Fruit fly (Drosophila melanogaster) whole organism, adult: ENCODE data around the gene CG11698.
A peak's percentile ranks its signal among the peaks of the same experiment; 100 is the strongest.

Experiments used
- CG11617 ChIP-seq: fragments of 200-800 bp; sonication (Bioruptor generic); optimal IDR thresholded peaks from 2 replicates; lab custom pipeline; 2017; ENCODE audit warnings: mild to moderate bottlenecking, missing biosample characterization, missing genetic modification reagents, missing genetic modification characterization
- CG12768 ChIP-seq: fragments of 200-800 bp; sonication (Bioruptor generic); optimal IDR thresholded peaks from 2 replicates; lab custom pipeline; 2017; ENCODE audit warnings: missing biosample characterization, missing genetic modification characterization, mild to moderate bottlenecking, moderate library complexity, missing genetic modification reagents
- CG14711 ChIP-seq: fragments of 200-800 bp; sonication (Bioruptor generic); optimal IDR thresholded peaks from 2 replicates; lab custom pipeline; 2018; ENCODE audit warnings: missing biosample characterization, mild to moderate bottlenecking, missing genetic modification characterization, moderate library complexity
- CG1620 ChIP-seq: fragments of 200-800 bp; sonication (Bioruptor generic); optimal IDR thresholded peaks from 2 replicates; lab custom pipeline; 2016; ENCODE audit warnings: missing biosample characterization, missing genetic modification characterization
- CG33017 ChIP-seq: fragments of 200-800 bp; sonication (Bioruptor generic); optimal IDR thresholded peaks from 2 replicates; lab custom pipeline; 2018; ENCODE audit warnings: missing biosample characterization, mild to moderate bottlenecking, missing genetic modification characterization, moderate library complexity
- CG5204 ChIP-seq: fragments of 200-800 bp; sonication (Bioruptor generic); optimal IDR thresholded peaks from 2 replicates; lab custom pipeline; 2016; ENCODE audit warnings: missing biosample characterization, missing genetic modification characterization
- CG7045 ChIP-seq: fragments of 200-800 bp; sonication (Bioruptor generic); optimal IDR thresholded peaks from 2 replicates; lab custom pipeline; 2017; ENCODE audit warnings: missing biosample characterization, mild to moderate bottlenecking, missing genetic modification characterization
- CG7101 ChIP-seq: fragments of 200-800 bp; sonication (Bioruptor generic); optimal IDR thresholded peaks from 2 replicates; lab custom pipeline; 2018; ENCODE audit warnings: missing biosample characterization, mild to moderate bottlenecking, missing genetic modification characterization, moderate library complexity
- Clk ChIP-seq: fragments of 200-800 bp; sonication (Bioruptor generic); optimal IDR thresholded peaks from 2 replicates; lab custom pipeline; 2017; ENCODE audit warnings: missing biosample characterization, missing genetic modification characterization
- Crg-1 ChIP-seq: fragments of 200-800 bp; sonication (Bioruptor generic); optimal IDR thresholded peaks from 2 replicates; lab custom pipeline; 2016; ENCODE audit warnings: missing biosample characterization, missing genetic modification characterization
- Hr96 ChIP-seq: fragments of 200-800 bp; sonication (Bioruptor generic); optimal IDR thresholded peaks from 2 replicates; lab custom pipeline; 2016; ENCODE audit warnings: missing biosample characterization, missing genetic modification characterization
- Mnt ChIP-seq: fragments of 200-800 bp; sonication (Bioruptor generic); optimal IDR thresholded peaks from 2 replicates; lab custom pipeline; 2016; ENCODE audit warnings: missing biosample characterization, mild to moderate bottlenecking, missing genetic modification characterization
- bab1 ChIP-seq: fragments of 200-800 bp; sonication (Bioruptor generic); optimal IDR thresholded peaks from 3 replicates; lab custom pipeline; 2019; ENCODE audit warnings: missing biosample characterization, mild to moderate bottlenecking, missing genetic modification characterization, moderate library complexity
- cic ChIP-seq: fragments of 200-800 bp; sonication (Bioruptor generic); optimal IDR thresholded peaks from 2 replicates; lab custom pipeline; 2017; ENCODE audit warnings: missing biosample characterization, mild to moderate bottlenecking, missing genetic modification characterization, moderate library complexity
- cnc ChIP-seq, 2 experiments: fragments of >200 bp; optimal IDR thresholded peaks; 2 replicates each; lab custom pipeline; 2017
- kay ChIP-seq: fragments of 200-800 bp; sonication (Bioruptor generic); peaks from one replicate; lab custom pipeline; 2016; ENCODE audit warnings: missing biosample characterization, missing genetic modification characterization, borderline replicate concordance
- ovo ChIP-seq: fragments of 200-800 bp; sonication (Bioruptor generic); optimal IDR thresholded peaks from 2 replicates; lab custom pipeline; 2016; ENCODE audit warnings: missing biosample characterization, missing genetic modification characterization
- pad ChIP-seq: fragments of 200-800 bp; sonication (Bioruptor generic); optimal IDR thresholded peaks from 3 replicates; lab custom pipeline; 2017; ENCODE audit warnings: missing biosample characterization, missing genetic modification characterization, mild to moderate bottlenecking, moderate library complexity, missing genetic modification reagents
- tj ChIP-seq: fragments of 200-800 bp; sonication (Bioruptor generic); optimal IDR thresholded peaks from 3 replicates; lab custom pipeline; 2017; ENCODE audit warnings: missing biosample characterization, mild to moderate bottlenecking, missing genetic modification characterization, moderate library complexity
- toe ChIP-seq: fragments of 200-800 bp; sonication (Bioruptor generic); optimal IDR thresholded peaks from 2 replicates; lab custom pipeline; 2016; ENCODE audit warnings: missing biosample characterization, missing genetic modification characterization

CG11698 gene

dm6 chr3R:8312037-8312436, at the start of gene CG11698, which contains the start of gene CG11694:
CG11698 (plus strand) TSS chr3R:8312188.
CG11694 (minus strand) TSS chr3R:8312137.
- TF ChIP-seq Clk (GFP tag; lab: Kevin White, UChicago) (no peak), kay (no peak), cnc (optimal IDR thresholded peaks at IDR 0.05; lab: Kevin White, UChicago) (no peak), CG5204 (GFP tag; lab: Kevin White, UChicago) (no peak), CG1620 (GFP tag; lab: Kevin White, UChicago) (no peak), CG14711 (tag; lab: Kevin White, UChicago) (no peak), CG7045 (GFP tag; lab: Kevin White, UChicago) (no peak), Mnt (GFP tag; lab: Kevin White, UChicago) (no peak)

DNA sequence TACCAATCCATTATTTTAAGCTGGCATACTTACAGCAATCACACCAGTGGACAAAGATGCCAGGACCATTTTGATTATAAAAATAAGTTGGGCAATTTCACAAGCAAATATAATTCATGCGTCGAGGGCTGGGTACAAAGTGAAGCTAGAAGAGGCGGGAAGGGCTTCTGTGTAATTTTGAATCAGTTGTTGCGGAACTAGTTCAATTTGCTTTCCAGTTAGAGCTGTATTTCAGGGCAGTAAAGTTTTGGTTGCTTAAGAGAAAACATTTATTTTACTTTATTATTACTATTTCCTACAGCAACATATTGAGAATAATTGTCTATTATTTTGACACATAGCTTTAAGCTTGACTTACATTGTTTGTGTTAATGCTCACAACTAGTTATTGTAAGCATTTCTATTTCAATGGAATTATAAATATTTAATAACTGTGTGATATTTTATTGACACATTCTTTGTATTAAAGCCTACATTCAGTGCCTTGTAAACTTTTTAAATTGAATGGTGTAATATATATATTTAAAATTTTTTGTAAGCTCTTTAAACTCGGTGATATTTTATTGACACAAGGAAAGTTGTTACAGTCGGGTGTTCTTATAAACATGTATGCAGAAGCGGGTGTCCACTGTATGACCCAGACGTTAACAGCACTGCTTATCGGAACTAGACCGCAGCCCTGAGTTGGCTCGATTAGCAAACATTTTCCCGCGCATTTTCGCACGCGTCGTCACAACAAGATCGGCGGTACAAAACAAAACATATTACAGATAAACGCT, 47.5 kb upstream of the CG11698 start, which contains the start of the genes RPA1 and Mcm2:
RPA1 (minus strand) TSS at position 150 of the 779 bp plus-strand sequence.
Mcm2 (plus strand) TSS at position 669 of the 779 bp plus-strand sequence.
- TF ChIP-seq Mnt (GFP tag; lab: Kevin White, UChicago) = peak; percentile 63
- TF ChIP-seq pad (GFP tag; lab: Kevin White, UChicago) = peak; percentile 68
- peak; percentile 86 for TF ChIP-seq CG12768 (GFP tag; lab: Kevin White, UChicago)
- TF ChIP-seq cnc (optimal IDR thresholded peaks at IDR 0.05; lab: Kevin White, UChicago) = no peak
- peak; percentile 70 for TF ChIP-seq CG7045 (GFP tag; lab: Kevin White, UChicago)
- peak; percentile 77 for TF ChIP-seq CG7101
- TF ChIP-seq toe (GFP tag; lab: Kevin White, UChicago) = peak; percentile 79
- TF ChIP-seq cic (GFP tag; lab: Kevin White, UChicago) = no peak
- TF ChIP-seq Crg-1 (GFP tag; lab: Kevin White, UChicago) = peak; percentile 44
- TF ChIP-seq bab1 = peak; percentile 51
- TF ChIP-seq CG14711 (tag; lab: Kevin White, UChicago) = peak; percentile 66
- peak; percentile 68 for TF ChIP-seq CG1620 (GFP tag; lab: Kevin White, UChicago)
- peak; percentile 84 for TF ChIP-seq CG11617 (GFP tag; lab: Kevin White, UChicago)
- no peak for TF ChIP-seq Clk (GFP tag; lab: Kevin White, UChicago)
- TF ChIP-seq Hr96 (GFP tag; lab: Kevin White, UChicago) = peak; percentile 47
- TF ChIP-seq ovo = peak; percentile 64
- TF ChIP-seq CG33017 = peak; percentile 73
- TF ChIP-seq kay = no peak
- peak; percentile 53 for TF ChIP-seq tj (GFP tag; lab: Kevin White, UChicago)
- TF ChIP-seq CG5204 (GFP tag; lab: Kevin White, UChicago) = peak; percentile 69

- TF ChIP-seq CG12768 (GFP tag; lab: Kevin White, UChicago) = no peak
- TF ChIP-seq Crg-1 (GFP tag; lab: Kevin White, UChicago) = no peak
- TF ChIP-seq CG11617 (GFP tag; lab: Kevin White, UChicago) = no peak
- peak; percentile 4 for TF ChIP-seq CG7101
- TF ChIP-seq Mnt (GFP tag; lab: Kevin White, UChicago) = peak; percentile 100
- no peak for TF ChIP-seq ovo
- peak; percentile 56 for TF ChIP-seq bab1
- no peak for TF ChIP-seq CG1620 (GFP tag; lab: Kevin White, UChicago)
- TF ChIP-seq Hr96 (GFP tag; lab: Kevin White, UChicago) = no peak
- no peak for TF ChIP-seq CG5204 (GFP tag; lab: Kevin White, UChicago)
- no peak for TF ChIP-seq tj (GFP tag; lab: Kevin White, UChicago)
- TF ChIP-seq cnc (optimal IDR thresholded peaks at IDR 0.05; lab: Kevin White, UChicago) = no peak
- TF ChIP-seq CG14711 (tag; lab: Kevin White, UChicago) = no peak
- no peak for TF ChIP-seq pad (GFP tag; lab: Kevin White, UChicago)
- no peak for TF ChIP-seq cic (GFP tag; lab: Kevin White, UChicago)
- no peak for TF ChIP-seq CG7045 (GFP tag; lab: Kevin White, UChicago)
- TF ChIP-seq CG33017 = no peak
- TF ChIP-seq toe (GFP tag; lab: Kevin White, UChicago) = no peak
- no peak for TF ChIP-seq Clk (GFP tag; lab: Kevin White, UChicago)
- TF ChIP-seq kay = no peak
Measured at dm6 chr3R:8269740-8270139, 42.2 kb upstream of the CG11698 start, which contains the start of gene CG9630. CG9630 (minus strand) TSS chr3R:8269896.

DNA sequence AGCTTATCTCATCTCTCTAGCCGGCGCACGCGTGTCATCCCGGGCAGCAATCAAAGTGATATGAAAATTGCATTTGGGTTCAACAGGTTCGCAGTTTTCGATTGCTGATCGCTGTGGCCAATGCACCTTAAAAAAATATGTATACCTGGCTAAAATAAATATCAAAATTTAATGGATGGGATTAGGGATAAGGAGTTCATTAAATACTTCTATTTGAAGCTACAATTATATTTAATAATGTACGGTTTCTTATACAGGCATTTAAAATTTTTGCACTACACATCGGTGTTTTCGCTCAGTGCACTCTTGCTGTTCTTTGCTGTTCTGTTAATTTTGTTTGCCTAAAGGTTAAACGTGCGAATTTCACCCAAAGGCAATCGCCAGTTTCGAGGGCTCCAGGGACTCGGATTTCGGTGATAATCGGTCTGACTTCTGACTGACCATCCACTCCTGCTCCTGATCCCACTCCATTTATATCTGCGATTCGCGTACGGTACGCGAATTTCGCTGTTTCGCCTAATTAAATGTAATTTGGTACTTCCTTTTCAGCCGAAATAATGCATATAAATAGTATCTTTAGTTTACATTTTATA, 39.3 kb upstream of the CG11698 start:
- TF ChIP-seq kay (no peak), bab1 (no peak), cic (GFP tag; lab: Kevin White, UChicago) (no peak), CG7101 (no peak), CG1620 (GFP tag; lab: Kevin White, UChicago) (no peak), CG5204 (GFP tag; lab: Kevin White, UChicago) (no peak)

- TF ChIP-seq bab1 (no peak), Mnt (GFP tag; lab: Kevin White, UChicago) (no peak), cic (GFP tag; lab: Kevin White, UChicago) (no peak), toe (GFP tag; lab: Kevin White, UChicago) (no peak), CG1620 (GFP tag; lab: Kevin White, UChicago) (no peak), CG14711 (tag; lab: Kevin White, UChicago) (no peak), Crg-1 (GFP tag; lab: Kevin White, UChicago) (no peak), kay (no peak), pad (GFP tag; lab: Kevin White, UChicago) (no peak), CG7101 (no peak), cnc (optimal IDR thresholded peaks at IDR 0.05; lab: Kevin White, UChicago) (no peak), CG11617 (GFP tag; lab: Kevin White, UChicago) (no peak), CG12768 (GFP tag; lab: Kevin White, UChicago) (no peak), CG5204 (GFP tag; lab: Kevin White, UChicago) (no peak), Clk (GFP tag; lab: Kevin White, UChicago) (no peak)
Measured at dm6 chr3R:8275031-8275430, 37.0 kb upstream of the CG11698 start.
